Worm (Caenorhabditis elegans): ENCODE results near the gene pqbp-1.1.

pqbp-1.1 gene

ce11 chrIV:261607-262006 lies at the start of gene pqbp-1.1:
Gene pqbp-1.1, minus strand, starts transcription at chrIV:261683.
- TF ChIP-seq unc-86 (tag; optimal IDR thresholded peaks at IDR 0.05) (no peak), ceh-48 (tag; optimal IDR thresholded peaks at IDR 0.05) (peak; percentile 42), zip-5 (tag; optimal IDR thresholded peaks at IDR 0.05) (no peak), K09A11.1 (tag; optimal IDR thresholded peaks at IDR 0.05; ENCODE audit: insufficient read depth) (no peak), elt-4 (tag; optimal IDR thresholded peaks at IDR 0.05) (no peak), elt-2 (tag; optimal IDR thresholded peaks at IDR 0.05) (peak; percentile 6), ceh-18 (tag; optimal IDR thresholded peaks at IDR 0.05) (no peak), ceh-19 (GFP tag; optimal IDR thresholded peaks at IDR 0.05) (no peak), gmeb-2 (tag; optimal IDR thresholded peaks at IDR 0.05) (no peak), fax-1 (tag; optimal IDR thresholded peaks at IDR 0.05) (no peak), hlh-15 (tag; optimal IDR thresholded peaks at IDR 0.05) (no peak), pax-1 (tag; optimal IDR thresholded peaks at IDR 0.05) (peak; percentile 48), unc-42 (tag; optimal IDR thresholded peaks at IDR 0.05) (peak; percentile 88), ttx-3 (tag; optimal IDR thresholded peaks at IDR 0.05) (no peak), lin-11 (tag; optimal IDR thresholded peaks at IDR 0.05) (no peak)

ce11 chrIV:309526-309925 lies 48.0 kb upstream of the pqbp-1.1 start:
- TF ChIP-seq ceh-9 (tag; optimal IDR thresholded peaks at IDR 0.05) (no peak), ets-4 (tag; optimal IDR thresholded peaks at IDR 0.05) (no peak), tbx-2 (tag; optimal IDR thresholded peaks at IDR 0.05) (no peak), ceh-18 (tag; optimal IDR thresholded peaks at IDR 0.05) (no peak), ztf-16 (tag; optimal IDR thresholded peaks at IDR 0.05) (no peak)

- no peak for TF ChIP-seq C08G9.2 (tag; optimal IDR thresholded peaks at IDR 0.05)
- TF ChIP-seq syd-9 (tag; optimal IDR thresholded peaks at IDR 0.05): no peak
- no peak for TF ChIP-seq pag-3 (tag; optimal IDR thresholded peaks at IDR 0.05; ENCODE audit: borderline replicate concordance)
- no peak for TF ChIP-seq lim-6 (tag; optimal IDR thresholded peaks at IDR 0.05)
- no peak for TF ChIP-seq hlh-13 (GFP tag; optimal IDR thresholded peaks at IDR 0.05)
These were observed 45.7 kb upstream of the pqbp-1.1 start, which contains the start of gene swt-1 for ce11 chrIV:307205-307604. Gene swt-1, plus strand, starts transcription at chrIV:307505.

- TF ChIP-seq unc-3 (GFP tag; conservative IDR thresholded peaks at IDR 0.05) (no peak), unc-3 (tag; optimal IDR thresholded peaks at IDR 0.05) (no peak), pax-1 (tag; optimal IDR thresholded peaks at IDR 0.05) (no peak), ceh-48 (tag; optimal IDR thresholded peaks at IDR 0.05) (no peak), ceh-2 (tag; optimal IDR thresholded peaks at IDR 0.05) (no peak), hlh-15 (tag; optimal IDR thresholded peaks at IDR 0.05) (no peak), fkh-10 (GFP tag; optimal IDR thresholded peaks at IDR 0.05) (no peak), dve-1 (tag; optimal IDR thresholded peaks at IDR 0.05) (no peak), K09A11.1 (tag; optimal IDR thresholded peaks at IDR 0.05; ENCODE audit: insufficient read depth) (no peak), pros-1 (tag; optimal IDR thresholded peaks at IDR 0.05) (no peak), hlh-13 (GFP tag; optimal IDR thresholded peaks at IDR 0.05) (no peak), ceh-14 (tag; optimal IDR thresholded peaks at IDR 0.05) (no peak), eyg-1 (tag; optimal IDR thresholded peaks at IDR 0.05) (no peak), lim-6 (tag; optimal IDR thresholded peaks at IDR 0.05) (no peak), ceh-19 (GFP tag; optimal IDR thresholded peaks at IDR 0.05) (no peak), pat-9 (tag; optimal IDR thresholded peaks at IDR 0.05) (no peak), ceh-22 (tag; optimal IDR thresholded peaks at IDR 0.05) (no peak), ttx-3 (tag; optimal IDR thresholded peaks at IDR 0.05) (no peak), Y22D7AL.16 (tag; optimal IDR thresholded peaks at IDR 0.05) (no peak), nhr-232 (tag; optimal IDR thresholded peaks at IDR 0.05) (no peak), C08G9.2 (tag; optimal IDR thresholded peaks at IDR 0.05) (no peak)
These were observed 45.1 kb upstream of the pqbp-1.1 start for ce11 chrIV:306572-306971.

DNA sequence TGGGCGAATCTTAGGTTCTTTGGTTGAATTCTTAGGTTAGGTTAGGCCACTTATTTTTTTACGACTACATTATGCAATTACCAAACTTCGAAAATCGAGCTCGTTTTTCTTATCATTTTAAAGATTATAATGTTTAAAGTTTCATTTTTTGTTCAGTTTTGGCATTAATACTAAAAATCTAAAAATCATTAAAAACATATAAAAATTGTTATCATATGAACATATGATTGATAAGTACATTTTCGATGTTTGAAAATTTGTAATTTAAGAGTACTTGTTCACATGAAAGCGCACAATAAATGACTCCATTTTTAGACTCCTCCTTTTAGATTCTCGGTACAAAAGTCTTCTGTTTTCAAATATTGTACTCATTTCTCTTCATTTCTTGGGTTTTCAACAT lies 43.6 kb upstream of the pqbp-1.1 start:
- no peak for TF ChIP-seq hlh-30 (tag; optimal IDR thresholded peaks at IDR 0.05; ENCODE audit: insufficient read depth)
- no peak for TF ChIP-seq ceh-48 (tag; optimal IDR thresholded peaks at IDR 0.05)
- TF ChIP-seq ama-1 (optimal IDR thresholded peaks at IDR 0.05): no peak

Data from whole organism, late embryonic.